Worm (Caenorhabditis elegans) whole organism, young adult: ENCODE measurements around the gene gdh-1.

ENCODE experiments used
- B0035.1 ChIP-seq: sonication (generic microtip); optimal IDR thresholded peaks from 2 replicates; lab custom pipeline; 2016; ENCODE audit warnings: missing genetic modification characterization, mild to moderate bottlenecking, missing compliant biosample characterization, missing genotype, missing genetic modification reagents
- B0336.3 ChIP-seq: fragments of 200-800 bp; sonication (Bioruptor generic); IDR thresholded peaks from 2 replicates; pipeline ENCODE4 v1.3.6; 2022; ENCODE audit warnings: missing genetic modification characterization, missing compliant biosample characterization
- C17E4.6 ChIP-seq: fragments of 200-800 bp; sonication (Bioruptor generic); IDR thresholded peaks from 2 replicates; pipeline ENCODE4 v1.3.6; 2022; ENCODE audit warnings: missing genetic modification reagents, missing genetic modification characterization, missing compliant biosample characterization
- F10E7.11 ChIP-seq: sonication (generic microtip); optimal IDR thresholded peaks from 2 replicates; lab custom pipeline; 2017; ENCODE audit warnings: mild to moderate bottlenecking, missing genetic modification characterization, moderate library complexity, missing compliant biosample characterization
- F23B12.7 ChIP-seq: sonication (generic microtip); optimal IDR thresholded peaks from 2 replicates; lab custom pipeline; 2017; ENCODE audit warnings: missing genetic modification characterization, mild to moderate bottlenecking, missing compliant biosample characterization, antibody characterized with exemption, moderate library complexity; ENCODE audit not compliant: insufficient read depth
- F37B4.10 ChIP-seq: fragments of 200-800 bp; sonication (Bioruptor generic); IDR thresholded peaks from 2 replicates; pipeline ENCODE4 v1.3.6; 2022; ENCODE audit warnings: missing genetic modification characterization, missing compliant biosample characterization
- F55B11.4 ChIP-seq: sonication (generic microtip); optimal IDR thresholded peaks from 2 replicates; lab custom pipeline; 2016; ENCODE audit warnings: missing compliant biosample characterization, missing genetic modification characterization, borderline replicate concordance; ENCODE audit not compliant: insufficient read depth
- T26A5.8 ChIP-seq: sonication (generic microtip); optimal IDR thresholded peaks from 2 replicates; lab custom pipeline; 2016; ENCODE audit warnings: missing genetic modification characterization, missing compliant biosample characterization
- Y53G8AR.9 ChIP-seq: fragments of 200-800 bp; sonication (Bioruptor generic); conservative IDR thresholded peaks from 2 replicates; pipeline ENCODE4 v1.3.6; 2022; ENCODE audit warnings: missing genetic modification reagents, missing genetic modification characterization, missing compliant biosample characterization
- akir-1 ChIP-seq: fragments of 200-800 bp; sonication (Bioruptor generic); optimal IDR thresholded peaks from 2 replicates; lab custom pipeline; 2018; ENCODE audit warnings: mild to moderate bottlenecking, missing genetic modification characterization, moderate library complexity, missing compliant biosample characterization
- ama-1 ChIP-seq, 3 experiments: fragments of 150-350 bp in 1 of 3; sonication (generic microtip) in 2 of 3; optimal IDR thresholded peaks; 2 replicates each; lab custom pipeline; 2014 to 2018; ENCODE audit warnings: missing biosample characterization in 2 of 3, missing genetic modification characterization in 2 of 3, missing genetic modification reagents in 2 of 3
- aptf-2 ChIP-seq: fragments of 200-800 bp; sonication (Bioruptor generic); conservative IDR thresholded peaks from 2 replicates; pipeline ENCODE4 v1.3.6; 2022; ENCODE audit warnings: missing genetic modification reagents, missing genetic modification characterization, missing compliant biosample characterization
- bed-1 ChIP-seq: fragments of 200-800 bp; sonication (Bioruptor generic); IDR thresholded peaks from 2 replicates; pipeline ENCODE4 v1.3.6; 2022; ENCODE audit warnings: missing genetic modification reagents, missing genetic modification characterization, missing compliant biosample characterization
- cebp-2 ChIP-seq: fragments of 200-800 bp; sonication (Bioruptor generic); IDR thresholded peaks from 2 replicates; pipeline ENCODE4 v1.3.6; 2022; ENCODE audit warnings: missing genetic modification characterization, missing compliant biosample characterization
- ceh-27 ChIP-seq: fragments of 200-800 bp; sonication (Bioruptor generic); optimal IDR thresholded peaks from 2 replicates; lab custom pipeline; 2018; ENCODE audit warnings: mild to moderate bottlenecking, missing genetic modification characterization, moderate library complexity, missing compliant biosample characterization
- ceh-40 ChIP-seq: fragments of 200-800 bp; sonication (Bioruptor generic); IDR thresholded peaks from 2 replicates; pipeline ENCODE4 v1.3.6; 2022; ENCODE audit warnings: missing genetic modification characterization, missing compliant biosample characterization
- chd-7 ChIP-seq: sonication (generic microtip); optimal IDR thresholded peaks from 2 replicates; lab custom pipeline; 2016; ENCODE audit warnings: mild to moderate bottlenecking, missing genetic modification characterization, moderate library complexity, missing compliant biosample characterization
- die-1 ChIP-seq: sonication (generic microtip); optimal IDR thresholded peaks from 2 replicates; lab custom pipeline; 2016; ENCODE audit warnings: missing genotype, mild to moderate bottlenecking, missing genetic modification characterization, missing compliant biosample characterization
- dpff-1 ChIP-seq: sonication (generic microtip); optimal IDR thresholded peaks from 2 replicates; lab custom pipeline; 2017; ENCODE audit warnings: mild to moderate bottlenecking, missing genetic modification characterization, missing compliant biosample characterization
- efl-1 ChIP-seq: fragments of 150-350 bp; optimal IDR thresholded peaks from 2 replicates; lab custom pipeline; 2014; ENCODE audit warnings: missing biosample characterization, missing genetic modification reagents, missing genetic modification characterization
- egrh-3 ChIP-seq: fragments of 200-800 bp; sonication (Bioruptor generic); IDR thresholded peaks from 2 replicates; pipeline ENCODE4 v1.3.6; 2022; ENCODE audit warnings: missing genetic modification reagents, missing genetic modification characterization, missing compliant biosample characterization
- ekl-4 ChIP-seq: fragments of 200-800 bp; sonication (Bioruptor generic); IDR thresholded peaks from 2 replicates; pipeline ENCODE4 v1.3.6; 2022; ENCODE audit warnings: missing genetic modification reagents, missing genetic modification characterization, missing compliant biosample characterization
- gei-17 ChIP-seq: fragments of 200-800 bp; sonication (Bioruptor generic); optimal IDR thresholded peaks from 2 replicates; lab custom pipeline; 2018; ENCODE audit warnings: mild to moderate bottlenecking, missing genetic modification characterization, missing compliant biosample characterization
- hlh-12 ChIP-seq: sonication (generic microtip); optimal IDR thresholded peaks from 2 replicates; lab custom pipeline; 2016; ENCODE audit warnings: missing genetic modification characterization, missing compliant biosample characterization
- hrde-1 ChIP-seq: sonication (generic microtip); optimal IDR thresholded peaks from 2 replicates; lab custom pipeline; 2016; ENCODE audit warnings: missing genetic modification characterization, mild to moderate bottlenecking, missing compliant biosample characterization, moderate library complexity, missing genotype, missing genetic modification reagents, borderline replicate concordance
- hsf-1 ChIP-seq: fragments of 200-800 bp; sonication (Bioruptor generic); IDR thresholded peaks from 2 replicates; pipeline ENCODE4 v1.3.6; 2022; ENCODE audit warnings: missing genetic modification reagents, missing genetic modification characterization, missing compliant biosample characterization
- let-526 ChIP-seq: fragments of 200-800 bp; sonication (Bioruptor generic); IDR thresholded peaks from 2 replicates; pipeline ENCODE4 v1.3.6; 2022; ENCODE audit warnings: missing genetic modification reagents, missing genetic modification characterization, missing compliant biosample characterization
- let-607 ChIP-seq, 2 experiments: fragments of 200-800 bp in 1 of 2; sonication (Bioruptor generic) in 1 of 2; sonication (generic microtip) in 1 of 2; optimal IDR thresholded peaks; 2 replicates each; lab custom pipeline; 2016 to 2018; ENCODE audit warnings: mild to moderate bottlenecking in 2 of 2, missing compliant biosample characterization in 2 of 2, missing genetic modification characterization in 2 of 2, moderate library complexity in 2 of 2, missing genotype in 1 of 2
- lin-26 ChIP-seq: fragments of 200-800 bp; sonication (Bioruptor generic); IDR thresholded peaks from 2 replicates; pipeline ENCODE4 v1.3.6; 2022; ENCODE audit warnings: missing genetic modification reagents, missing genetic modification characterization, missing compliant biosample characterization
- lin-35 ChIP-seq, 3 experiments: fragments of 150-350 bp in 2 of 3; sonication (generic microtip) in 1 of 3; optimal IDR thresholded peaks; 2 replicates each; lab custom pipeline; 2014 to 2018; ENCODE audit warnings: missing biosample characterization in 3 of 3, missing genetic modification characterization in 3 of 3, missing genetic modification reagents in 3 of 3
- lin-54 ChIP-seq: fragments of 200-800 bp; sonication (Bioruptor generic); optimal IDR thresholded peaks from 2 replicates; lab custom pipeline; 2018; ENCODE audit warnings: mild to moderate bottlenecking, missing genetic modification characterization, missing compliant biosample characterization
- lsl-1 ChIP-seq: fragments of 200-800 bp; sonication (Bioruptor generic); optimal IDR thresholded peaks from 2 replicates; lab custom pipeline; 2018; ENCODE audit warnings: mild to moderate bottlenecking, missing genetic modification characterization, moderate library complexity, missing compliant biosample characterization
- madf-10 ChIP-seq: sonication (generic microtip); optimal IDR thresholded peaks from 2 replicates; lab custom pipeline; 2016; ENCODE audit warnings: mild to moderate bottlenecking, missing genetic modification characterization, missing compliant biosample characterization
- mes-4 ChIP-seq: sonication (generic microtip); optimal IDR thresholded peaks from 2 replicates; lab custom pipeline; 2016; ENCODE audit warnings: missing genotype, missing genetic modification characterization, missing compliant biosample characterization
- nfya-1 ChIP-seq: sonication (generic microtip); optimal IDR thresholded peaks from 2 replicates; lab custom pipeline; 2017; ENCODE audit warnings: antibody characterized with exemption, missing compliant biosample characterization, missing genetic modification characterization, borderline replicate concordance; ENCODE audit not compliant: insufficient read depth
- nhr-179 ChIP-seq: sonication (generic microtip); optimal IDR thresholded peaks from 2 replicates; lab custom pipeline; 2016; ENCODE audit warnings: mild to moderate bottlenecking, missing genetic modification characterization, missing compliant biosample characterization
- nhr-27 ChIP-seq: fragments of 200-800 bp; sonication (Bioruptor generic); optimal IDR thresholded peaks from 2 replicates; lab custom pipeline; 2018; ENCODE audit warnings: mild to moderate bottlenecking, missing genetic modification characterization, moderate library complexity, missing compliant biosample characterization
- nhr-80 ChIP-seq: sonication (generic microtip); optimal IDR thresholded peaks from 2 replicates; lab custom pipeline; 2016; ENCODE audit warnings: missing genetic modification characterization, missing compliant biosample characterization
- pha-4 ChIP-seq: fragments of 150-350 bp; sonication (generic microtip); optimal IDR thresholded peaks from 2 replicates; lab custom pipeline; 2014; ENCODE audit warnings: missing biosample characterization, missing genetic modification reagents, missing genetic modification characterization
- sdz-38 ChIP-seq: sonication (generic microtip); optimal IDR thresholded peaks from 2 replicates; lab custom pipeline; 2016; ENCODE audit warnings: missing genotype, missing genetic modification characterization, missing compliant biosample characterization
- sea-2 ChIP-seq: fragments of 200-800 bp; sonication (Bioruptor generic); IDR thresholded peaks from 2 replicates; pipeline ENCODE4 v1.3.6; 2022; ENCODE audit warnings: missing genetic modification characterization, missing compliant biosample characterization
- snpc-1.3 ChIP-seq: sonication (generic microtip); optimal IDR thresholded peaks from 2 replicates; lab custom pipeline; 2017; ENCODE audit warnings: missing genetic modification characterization, mild to moderate bottlenecking, missing compliant biosample characterization, antibody characterized with exemption, moderate library complexity, missing genotype, missing genetic modification reagents; ENCODE audit not compliant: insufficient read depth
- tbp1 ChIP-seq: fragments of 200-800 bp; sonication (Bioruptor generic); optimal IDR thresholded peaks from 2 replicates; lab custom pipeline; 2018; ENCODE audit warnings: mild to moderate bottlenecking, missing genetic modification characterization, missing compliant biosample characterization
- unc-130 ChIP-seq: sonication (generic microtip); optimal IDR thresholded peaks from 2 replicates; lab custom pipeline; 2016; ENCODE audit warnings: missing genetic modification reagents, missing genetic modification characterization, missing compliant biosample characterization
- zfh-2 ChIP-seq: fragments of 200-800 bp; sonication (Bioruptor generic); conservative IDR thresholded peaks from 2 replicates; pipeline ENCODE4 v1.3.6; 2022; ENCODE audit warnings: missing genetic modification reagents, missing genetic modification characterization, missing compliant biosample characterization
- zim-3 ChIP-seq: sonication (generic microtip); optimal IDR thresholded peaks from 2 replicates; lab custom pipeline; 2017; ENCODE audit warnings: mild to moderate bottlenecking, missing genetic modification characterization, moderate library complexity, missing compliant biosample characterization
- ztf-28 ChIP-seq: fragments of 200-800 bp; sonication (Bioruptor generic); IDR thresholded peaks from 2 replicates; pipeline ENCODE4 v1.3.6; 2022; ENCODE audit warnings: missing genetic modification reagents, missing genetic modification characterization, missing compliant biosample characterization
- ztf-6 ChIP-seq: fragments of 200-800 bp; sonication (Bioruptor generic); IDR thresholded peaks from 2 replicates; pipeline ENCODE4 v1.3.6; 2022; ENCODE audit warnings: missing genetic modification reagents, missing genetic modification characterization, missing compliant biosample characterization

The gdh-1 gene

DNA sequence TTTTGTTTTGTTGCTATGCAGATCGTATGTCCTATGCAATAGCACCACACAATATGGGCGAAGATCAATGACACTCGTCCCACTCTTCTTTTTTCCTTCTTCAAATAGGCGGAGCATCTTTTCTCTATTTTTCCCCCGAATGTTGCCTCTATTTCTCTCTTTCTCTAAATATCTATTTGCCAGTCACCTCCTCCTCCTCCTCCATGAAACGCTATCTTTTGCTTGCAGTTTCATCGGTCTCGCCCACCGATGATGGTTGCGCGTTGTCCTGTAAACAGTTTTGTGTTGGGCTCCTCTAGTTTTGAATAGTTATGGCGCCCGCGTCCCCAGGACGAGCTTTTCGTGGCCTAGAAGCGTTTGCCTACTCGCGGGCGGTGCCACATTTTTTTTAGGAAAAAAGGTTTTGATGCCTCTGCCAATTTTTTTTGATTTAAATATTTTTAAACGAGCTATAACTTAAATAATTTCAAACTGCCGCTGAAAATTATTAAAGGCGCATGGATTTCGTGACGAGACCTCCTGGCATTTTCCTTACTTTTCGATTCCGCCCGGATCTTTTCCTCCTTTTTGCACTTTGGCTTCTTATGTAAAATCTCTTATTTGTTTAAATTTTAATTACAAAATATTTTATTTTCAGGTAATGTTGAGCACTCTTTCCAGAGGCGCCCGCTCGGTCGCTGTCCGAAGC is at the start of gene gdh-1:
gdh-1 (plus strand) TSS at position 638 of the 688 bp plus-strand sequence.
- TF ChIP-seq zim-3 (tag; lab: Kevin White, UChicago), result no peak
- no peak for TF ChIP-seq snpc-1.3 (tag; lab: Kevin White, UChicago)
- TF ChIP-seq aptf-2, result no peak
- TF ChIP-seq B0336.3, result no peak
- TF ChIP-seq efl-1 (GFP tag; lab: Kevin White, UChicago), result peak; percentile 48
- TF ChIP-seq C17E4.6 (GFP tag; lab: Robert Waterston, UW), result no peak
- no peak for TF ChIP-seq akir-1 (GFP tag; lab: Kevin White, UChicago)
- TF ChIP-seq ama-1 (optimal IDR thresholded peaks at IDR 0.05; lab: Kevin White, UChicago), result peak; percentile 18
- TF ChIP-seq ama-1 (GFP tag; optimal IDR thresholded peaks at IDR 0.05; lab: Kevin White, UChicago), result no peak
- no peak for TF ChIP-seq F55B11.4
- TF ChIP-seq nhr-80 (tag; lab: Kevin White, UChicago), result peak; percentile 63
- no peak for TF ChIP-seq ztf-6
- TF ChIP-seq F10E7.11, result no peak
- TF ChIP-seq nfya-1, result no peak
- no peak for TF ChIP-seq F23B12.7 (tag; lab: Kevin White, UChicago)
- no peak for TF ChIP-seq chd-7 (tag; lab: Kevin White, UChicago)
- no peak for TF ChIP-seq ceh-40 (GFP tag; lab: Robert Waterston, UW)
- no peak for TF ChIP-seq madf-10 (tag; lab: Kevin White, UChicago)
- TF ChIP-seq ceh-27 (GFP tag; lab: Kevin White, UChicago), result no peak
- no peak for TF ChIP-seq zfh-2
- no peak for TF ChIP-seq unc-130
- no peak for TF ChIP-seq Y53G8AR.9 (GFP tag; lab: Robert Waterston, UW)
- TF ChIP-seq hrde-1 (tag; lab: Kevin White, UChicago), result no peak
- TF ChIP-seq mes-4 (tag; lab: Kevin White, UChicago), result no peak
- TF ChIP-seq let-607 (tag; optimal IDR thresholded peaks at IDR 0.05; lab: Kevin White, UChicago), result no peak
- no peak for TF ChIP-seq nhr-27 (tag; lab: Kevin White, UChicago)
- no peak for TF ChIP-seq egrh-3 (GFP tag; lab: Robert Waterston, UW)
- TF ChIP-seq hlh-12 (tag; lab: Kevin White, UChicago), result no peak
- no peak for TF ChIP-seq pha-4 (tag; lab: Kevin White, UChicago)
- peak; percentile 53 for TF ChIP-seq lin-54 (GFP tag; lab: Kevin White, UChicago)
- TF ChIP-seq bed-1, result no peak
- TF ChIP-seq let-526 (GFP tag; lab: Robert Waterston, UW), result no peak
- TF ChIP-seq dpff-1 (tag; lab: Kevin White, UChicago), result no peak
- peak; percentile 23 for TF ChIP-seq tbp1
- no peak for TF ChIP-seq sdz-38
- no peak for TF ChIP-seq lin-26 (GFP tag; lab: Robert Waterston, UW)
- no peak for TF ChIP-seq F37B4.10 (GFP tag; lab: Robert Waterston, UW)
- peak in 1 of 3 experiments; percentile 6 for TF ChIP-seq lin-35 (GFP tag; optimal IDR thresholded peaks at IDR 0.05; lab: Kevin White, UChicago)
- TF ChIP-seq B0035.1 (tag; lab: Kevin White, UChicago), result no peak
- no peak for TF ChIP-seq ekl-4 (GFP tag; lab: Robert Waterston, UW)
- TF ChIP-seq cebp-2 (GFP tag; lab: Robert Waterston, UW), result no peak
- TF ChIP-seq lsl-1 (GFP tag; lab: Kevin White, UChicago), result peak; percentile 23
- TF ChIP-seq ztf-28, result no peak
- no peak for TF ChIP-seq nhr-179 (tag; lab: Kevin White, UChicago)
- TF ChIP-seq hsf-1 (GFP tag; lab: Robert Waterston, UW), result no peak
- no peak for TF ChIP-seq die-1 (tag; lab: Kevin White, UChicago)
- TF ChIP-seq sea-2, result no peak
- no peak for TF ChIP-seq gei-17 (GFP tag; lab: Kevin White, UChicago)
- TF ChIP-seq T26A5.8 (tag; lab: Kevin White, UChicago), result no peak
